Fruit fly (Drosophila melanogaster): ENCODE measurements around the gene CG34134.

CG34134 gene

DNA sequence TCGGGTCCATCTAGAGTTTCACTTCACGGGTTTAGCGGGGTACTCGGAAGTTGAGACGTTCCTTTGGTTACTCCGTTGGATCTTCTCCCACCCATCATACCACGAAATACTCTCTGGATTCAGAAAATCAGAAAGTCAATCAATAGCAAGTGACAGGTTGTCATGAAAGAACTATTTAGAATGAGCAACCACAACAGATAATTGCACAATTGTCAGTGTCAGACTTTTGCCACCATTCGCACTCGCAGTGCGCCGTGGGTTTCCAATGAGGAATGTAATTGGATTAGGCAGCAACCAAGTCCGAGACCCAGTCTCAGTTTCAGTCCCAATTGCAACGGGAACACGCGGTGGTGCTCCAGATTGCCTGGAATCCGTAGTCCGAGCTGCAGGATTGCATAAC is 15.3 kb upstream of the CG34134 start, which contains the start of gene CG8419:
TSS of gene CG8419 (plus strand) at position 301 of the 400 bp plus-strand sequence.
- TF ChIP-seq Gug (GFP tag; IDR thresholded peaks at IDR 0.05) (no peak), CG31627 (GFP tag; optimal IDR thresholded peaks at IDR 0.05) (no peak), ss (GFP tag; optimal IDR thresholded peaks at IDR 0.05) (no peak), salr (GFP tag; optimal IDR thresholded peaks at IDR 0.05) (no peak), net (GFP tag; optimal IDR thresholded peaks at IDR 0.05) (no peak)

DNA sequence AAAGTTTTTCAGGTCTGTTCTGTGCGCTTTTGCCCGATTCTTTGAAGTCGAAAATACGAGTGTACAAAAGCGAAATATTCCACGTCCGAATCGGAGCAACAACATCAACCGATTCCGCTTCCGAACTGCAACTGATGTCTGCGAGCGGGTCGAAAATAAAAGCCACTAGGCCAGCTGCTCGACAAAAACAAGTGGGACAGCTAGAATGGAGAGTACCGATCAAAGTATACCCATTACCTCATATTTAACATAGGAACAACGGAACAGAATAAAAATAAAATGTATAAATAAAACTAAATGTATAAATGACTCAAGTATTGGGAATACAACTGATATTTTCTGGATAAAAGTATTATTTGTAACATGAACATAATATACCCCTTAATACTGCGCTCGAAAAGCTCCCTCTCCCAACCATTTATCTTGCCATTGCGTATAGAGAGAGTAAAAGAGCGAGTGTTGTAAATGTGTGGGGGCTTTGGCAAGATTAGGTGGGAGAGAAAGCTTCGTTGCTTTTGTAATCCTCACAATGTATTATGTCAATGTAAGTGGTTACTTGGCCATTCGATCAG is 14.5 kb upstream of the CG34134 start, which contains the start of gene SLC5A11:
TSS of gene SLC5A11 (minus strand) at position 137 of the 572 bp plus-strand sequence.
- TF ChIP-seq CG7368 (GFP tag; optimal IDR thresholded peaks at IDR 0.05) (peak; percentile 99), Blimp-1 (GFP tag; optimal IDR thresholded peaks at IDR 0.05) (peak; percentile 87), acj6 (GFP tag; optimal IDR thresholded peaks at IDR 0.05) (peak; percentile 87), salr (GFP tag; optimal IDR thresholded peaks at IDR 0.05) (peak; percentile 92 to 99), eg (GFP tag; IDR thresholded peaks at IDR 0.05) (peak; percentile 99), Eip78C (GFP tag) (peak; percentile 100), cyc (GFP tag; optimal IDR thresholded peaks at IDR 0.05) (peak; percentile 99), OdsH (GFP tag; optimal IDR thresholded peaks at IDR 0.05) (peak; percentile 97), pdm3 (GFP tag; optimal IDR thresholded peaks at IDR 0.05) (peak; percentile 93), dac (GFP tag; optimal IDR thresholded peaks at IDR 0.05) (peak; percentile 70), CG8319 (GFP tag; optimal IDR thresholded peaks at IDR 0.05) (peak; percentile 96), CG6808 (GFP tag; optimal IDR thresholded peaks at IDR 0.05) (peak; percentile 92), Hr39 (GFP tag; optimal IDR thresholded peaks at IDR 0.05) (peak; percentile 86), net (GFP tag; optimal IDR thresholded peaks at IDR 0.05) (peak; percentile 100), CG15336 (GFP tag; IDR thresholded peaks at IDR 0.05) (peak; percentile 100), CG10669 (GFP tag; optimal IDR thresholded peaks at IDR 0.05) (peak; percentile 94), CG11294 (GFP tag; IDR thresholded peaks at IDR 0.05) (peak; percentile 95), Sox102F (GFP tag; optimal IDR thresholded peaks at IDR 0.05) (peak; percentile 94), CG6854 (GFP tag; optimal IDR thresholded peaks at IDR 0.05) (peak; percentile 98), Met (GFP tag; optimal IDR thresholded peaks at IDR 0.05) (peak; percentile 98), lz (GFP tag; optimal IDR thresholded peaks at IDR 0.05) (peak; percentile 95), Sox15 (GFP tag; optimal IDR thresholded peaks at IDR 0.05) (peak; percentile 89), Eip75B (GFP tag; optimal IDR thresholded peaks at IDR 0.05) (peak; percentile 98), CG11762 (GFP tag; optimal IDR thresholded peaks at IDR 0.05; ENCODE audit: insufficient read depth) (peak; percentile 97), CG6276 (GFP tag; optimal IDR thresholded peaks at IDR 0.05) (peak; percentile 95), CG6163 (GFP tag; IDR thresholded peaks at IDR 0.05) (peak; percentile 100), CG11902 (GFP tag; optimal IDR thresholded peaks at IDR 0.05) (peak; percentile 99), topi (GFP tag; optimal IDR thresholded peaks at IDR 0.05) (peak; percentile 100), CG10631 (GFP tag; optimal IDR thresholded peaks at IDR 0.05) (peak; percentile 95), ss (GFP tag; optimal IDR thresholded peaks at IDR 0.05) (peak; percentile 99 to 100), CG3032 (tag; optimal IDR thresholded peaks at IDR 0.05) (peak; percentile 94), Smox (GFP tag; optimal IDR thresholded peaks at IDR 0.05) (peak; percentile 96), CG8119 (GFP tag; IDR thresholded peaks at IDR 0.05) (peak; percentile 99), achi (GFP tag; optimal IDR thresholded peaks at IDR 0.05) (peak; percentile 97), Ets21C (GFP tag; optimal IDR thresholded peaks at IDR 0.05) (no peak), CG34406 (GFP tag; optimal IDR thresholded peaks at IDR 0.05) (peak; percentile 97), Gug (GFP tag; IDR thresholded peaks at IDR 0.05) (peak; percentile 96), Hr4 (GFP tag; optimal IDR thresholded peaks at IDR 0.05) (peak; percentile 87), Eip93F (GFP tag; optimal IDR thresholded peaks at IDR 0.05) (peak; percentile 99), fd59A (GFP tag; optimal IDR thresholded peaks at IDR 0.05) (peak; percentile 89), spab (GFP tag; optimal IDR thresholded peaks at IDR 0.05) (peak; percentile 94), fd85E (GFP tag; optimal IDR thresholded peaks at IDR 0.05) (peak; percentile 96), CG32006 (GFP tag; optimal IDR thresholded peaks at IDR 0.05) (peak; percentile 94), esn (GFP tag; optimal IDR thresholded peaks at IDR 0.05) (peak; percentile 98), Sox14 (GFP tag; optimal IDR thresholded peaks at IDR 0.05) (peak; percentile 99), Ets96B (tag; optimal IDR thresholded peaks at IDR 0.05) (peak; percentile 79), CG1621 (tag; optimal IDR thresholded peaks at IDR 0.05) (peak; percentile 85), Lpt (GFP tag; optimal IDR thresholded peaks at IDR 0.05) (peak; percentile 84)

Measured in whole organism, prepupa.